Worm (Caenorhabditis elegans) whole organism, L2 larva: ENCODE measurements around the gene nhr-149.

Experiments
- crh-2 ChIP-seq: sonication (generic microtip); optimal IDR thresholded peaks from 2 replicates; lab custom pipeline; 2017; ENCODE audit warnings: missing biosample characterization, missing genetic modification characterization
- egl-27 ChIP-seq: sonication (generic microtip); optimal IDR thresholded peaks from 3 replicates; lab custom pipeline; 2017; ENCODE audit warnings: missing biosample characterization, missing genetic modification reagents, missing genetic modification characterization
- fos-1 ChIP-seq: fragments of 150-350 bp; optimal IDR thresholded peaks from 2 replicates; lab custom pipeline; 2014; ENCODE audit warnings: missing biosample characterization, missing genetic modification characterization
- lin-13 ChIP-seq: fragments of 150-350 bp; optimal IDR thresholded peaks from 2 replicates; lab custom pipeline; 2014; ENCODE audit warnings: missing biosample characterization, missing genetic modification reagents, missing genetic modification characterization
- lsy-2 ChIP-seq, 2 experiments: fragments of 150-350 bp in 1 of 2; sonication (generic microtip) in 1 of 2; optimal IDR thresholded peaks; 2 replicates each; lab custom pipeline; 2014 to 2017; ENCODE audit warnings: missing biosample characterization in 2 of 2, missing genetic modification characterization in 2 of 2
- nhr-11 ChIP-seq: fragments of 150-350 bp; optimal IDR thresholded peaks from 2 replicates; lab custom pipeline; 2014; ENCODE audit warnings: missing biosample characterization, missing genetic modification characterization
- skn-1 ChIP-seq: sonication (generic microtip); optimal IDR thresholded peaks from 2 replicates; lab custom pipeline; 2017; ENCODE audit warnings: missing biosample characterization, missing genetic modification characterization
- sma-3 ChIP-seq: sonication (generic microtip); optimal IDR thresholded peaks from 2 replicates; lab custom pipeline; 2016; ENCODE audit warnings: missing genetic modification reagents, missing genetic modification characterization, missing compliant biosample characterization
- ztf-11 ChIP-seq: sonication (generic microtip); optimal IDR thresholded peaks from 2 replicates; lab custom pipeline; 2017; ENCODE audit warnings: missing biosample characterization, missing genetic modification characterization
- ztf-4 ChIP-seq: fragments of 150-350 bp; optimal IDR thresholded peaks from 2 replicates; lab custom pipeline; 2014; ENCODE audit warnings: missing biosample characterization, missing genetic modification characterization

ce11 chrV:7352186-7353053 is 3.0 kb upstream of the nhr-149 start, which contains the start of the genes srh-231 and srh-275:
- TF ChIP-seq lin-13 (GFP tag; lab: Kevin White, UChicago) (no peak), nhr-11 (no peak), sma-3 (GFP tag; lab: Kevin White, UChicago) (no peak), lsy-2 (tag; optimal IDR thresholded peaks at IDR 0.05; lab: Kevin White, UChicago) (no peak), ztf-4 (no peak), egl-27 (no peak), ztf-11 (tag; lab: Kevin White, UChicago) (no peak), skn-1 (tag; lab: Kevin White, UChicago) (no peak), crh-2 (tag; lab: Kevin White, UChicago) (no peak), fos-1 (tag; lab: Kevin White, UChicago) (no peak)
